Fruit fly (Drosophila melanogaster): ENCODE measurements around the gene PAN3.

PAN3 gene

dm6 chr3L:3095590-3095989 lies 24.7 kb downstream of the PAN3 start:
- TF ChIP-seq Vsx2 (GFP tag; optimal IDR thresholded peaks at IDR 0.05; ENCODE audit: partially characterized antibody) (peak; percentile 28), HLH106 (tag; optimal IDR thresholded peaks at IDR 0.05) (no peak), lola (GFP tag; optimal IDR thresholded peaks at IDR 0.05) (no peak), br (GFP tag; optimal IDR thresholded peaks at IDR 0.05) (peak; percentile 51), Jra (GFP tag; optimal IDR thresholded peaks at IDR 0.05) (no peak), foxo (GFP tag; optimal IDR thresholded peaks at IDR 0.05) (no peak), woc (GFP tag; optimal IDR thresholded peaks at IDR 0.05) (no peak), fru (GFP tag; optimal IDR thresholded peaks at IDR 0.05) (no peak), Myc (optimal IDR thresholded peaks at IDR 0.05) (no peak), Sp1 (GFP tag; optimal IDR thresholded peaks at IDR 0.05) (no peak), psq (GFP tag; optimal IDR thresholded peaks at IDR 0.05) (no peak), Rel (GFP tag; optimal IDR thresholded peaks at IDR 0.05) (no peak), Rel (tag; optimal IDR thresholded peaks at IDR 0.05) (no peak), pan (optimal IDR thresholded peaks at IDR 0.05) (no peak), CG32264 (GFP tag; optimal IDR thresholded peaks at IDR 0.05) (no peak), dl (GFP tag; optimal IDR thresholded peaks at IDR 0.05; ENCODE audit: insufficient read depth in 1 of 2, partially characterized antibody in 2 of 2) (no peak), usp (GFP tag; optimal IDR thresholded peaks at IDR 0.05) (no peak), Dif (GFP tag; optimal IDR thresholded peaks at IDR 0.05; ENCODE audit: partially characterized antibody) (peak; percentile 24), jim (GFP tag; optimal IDR thresholded peaks at IDR 0.05) (no peak), CrebA (GFP tag; optimal IDR thresholded peaks at IDR 0.05; ENCODE audit: borderline replicate concordance) (no peak), Mio (GFP tag; optimal IDR thresholded peaks at IDR 0.05) (no peak), N (GFP tag; optimal IDR thresholded peaks at IDR 0.05) (no peak), Abd-B (GFP tag; optimal IDR thresholded peaks at IDR 0.05) (no peak), ey (GFP tag; optimal IDR thresholded peaks at IDR 0.05) (no peak), rgr (GFP tag; optimal IDR thresholded peaks at IDR 0.05) (no peak), Hnf4 (GFP tag; optimal IDR thresholded peaks at IDR 0.05) (peak; percentile 13), dmrt93B (GFP tag; optimal IDR thresholded peaks at IDR 0.05) (no peak), Hr78 (GFP tag; optimal IDR thresholded peaks at IDR 0.05) (no peak), sv (GFP tag; optimal IDR thresholded peaks at IDR 0.05) (no peak), GATAd (GFP tag; optimal IDR thresholded peaks at IDR 0.05) (no peak), Hr83 (GFP tag; optimal IDR thresholded peaks at IDR 0.05; ENCODE audit: poor library complexity, severe bottlenecking) (no peak), sage (GFP tag; optimal IDR thresholded peaks at IDR 0.05) (no peak)

dm6 chr3L:3096073-3096725 lies 25.3 kb downstream of the PAN3 start:
- TF ChIP-seq Hr78 (GFP tag; optimal IDR thresholded peaks at IDR 0.05) (no peak), dmrt93B (GFP tag; optimal IDR thresholded peaks at IDR 0.05) (no peak), dsf (GFP tag; optimal IDR thresholded peaks at IDR 0.05; ENCODE audit: borderline replicate concordance) (no peak), Jra (GFP tag; optimal IDR thresholded peaks at IDR 0.05) (no peak), dl (GFP tag; optimal IDR thresholded peaks at IDR 0.05; ENCODE audit: insufficient read depth in 1 of 2, partially characterized antibody in 2 of 2) (no peak), foxo (GFP tag; optimal IDR thresholded peaks at IDR 0.05) (peak in 1 of 2 experiments; percentile 59), GATAd (GFP tag; optimal IDR thresholded peaks at IDR 0.05) (no peak), N (GFP tag; optimal IDR thresholded peaks at IDR 0.05) (no peak), OdsH (GFP tag; optimal IDR thresholded peaks at IDR 0.05) (peak; percentile 25), Dfd (GFP tag; optimal IDR thresholded peaks at IDR 0.05) (no peak), CrebA (GFP tag; optimal IDR thresholded peaks at IDR 0.05; ENCODE audit: borderline replicate concordance) (no peak), woc (GFP tag; optimal IDR thresholded peaks at IDR 0.05) (no peak), sv (GFP tag; optimal IDR thresholded peaks at IDR 0.05) (no peak), h (GFP tag; optimal IDR thresholded peaks at IDR 0.05) (peak; percentile 20), ey (GFP tag; optimal IDR thresholded peaks at IDR 0.05) (peak; percentile 19), CG9705 (GFP tag; optimal IDR thresholded peaks at IDR 0.05) (no peak), Rel (GFP tag; optimal IDR thresholded peaks at IDR 0.05) (no peak), Rel (tag; optimal IDR thresholded peaks at IDR 0.05) (no peak), rgr (GFP tag; optimal IDR thresholded peaks at IDR 0.05) (peak; percentile 46), psq (GFP tag; optimal IDR thresholded peaks at IDR 0.05) (no peak), pan (optimal IDR thresholded peaks at IDR 0.05) (no peak), usp (GFP tag; optimal IDR thresholded peaks at IDR 0.05) (no peak), fru (GFP tag; optimal IDR thresholded peaks at IDR 0.05) (peak; percentile 55), Sp1 (GFP tag; optimal IDR thresholded peaks at IDR 0.05) (peak; percentile 49), Mio (GFP tag; optimal IDR thresholded peaks at IDR 0.05) (no peak), CG32264 (GFP tag; optimal IDR thresholded peaks at IDR 0.05) (no peak), jim (GFP tag; optimal IDR thresholded peaks at IDR 0.05) (no peak), Myc (optimal IDR thresholded peaks at IDR 0.05) (no peak), Dif (GFP tag; optimal IDR thresholded peaks at IDR 0.05; ENCODE audit: partially characterized antibody) (no peak), Abd-B (GFP tag; optimal IDR thresholded peaks at IDR 0.05) (no peak), br (GFP tag; optimal IDR thresholded peaks at IDR 0.05) (peak; percentile 14), Hnf4 (GFP tag; optimal IDR thresholded peaks at IDR 0.05) (no peak), tai (GFP tag; optimal IDR thresholded peaks at IDR 0.05) (no peak), brk (GFP tag; optimal IDR thresholded peaks at IDR 0.05) (peak; percentile 19), lola (GFP tag; optimal IDR thresholded peaks at IDR 0.05) (no peak), Hr83 (GFP tag; optimal IDR thresholded peaks at IDR 0.05; ENCODE audit: poor library complexity, severe bottlenecking) (no peak), Vsx2 (GFP tag; optimal IDR thresholded peaks at IDR 0.05; ENCODE audit: partially characterized antibody) (no peak), sage (GFP tag; optimal IDR thresholded peaks at IDR 0.05) (peak; percentile 21), HLH106 (tag; optimal IDR thresholded peaks at IDR 0.05) (peak; percentile 54)
